Worm (Caenorhabditis elegans) whole organism, midembryonic: ENCODE results near the gene dif-1.

Source experiments
- cog-1 ChIP-seq: sonication (generic microtip); optimal IDR thresholded peaks from 2 replicates; lab custom pipeline; 2016; ENCODE audit warnings: missing genetic modification characterization, missing compliant biosample characterization
- flt-1 ChIP-seq: fragments of 200-800 bp; sonication (Bioruptor generic); IDR thresholded peaks from 2 replicates; pipeline ENCODE4 v1.3.6; 2022; ENCODE audit warnings: missing genetic modification characterization, missing compliant biosample characterization
- klf-2 ChIP-seq: fragments of 200-800 bp; sonication (Bioruptor generic); conservative IDR thresholded peaks from 2 replicates; pipeline ENCODE4 v1.3.6; 2022; ENCODE audit warnings: missing genetic modification reagents, missing genetic modification characterization, missing compliant biosample characterization
- med-1 ChIP-seq: sonication (generic microtip); optimal IDR thresholded peaks from 2 replicates; lab custom pipeline; 2017; ENCODE audit warnings: missing genetic modification characterization, mild to moderate bottlenecking, missing compliant biosample characterization, antibody characterized with exemption, missing genetic modification reagents; ENCODE audit not compliant: insufficient read depth
- ref-1 ChIP-seq: fragments of 200-800 bp; sonication (Bioruptor generic); conservative IDR thresholded peaks from 2 replicates; pipeline ENCODE4 v1.3.6; 2022; ENCODE audit warnings: missing genetic modification reagents, missing genetic modification characterization, missing compliant biosample characterization
- tab-1 ChIP-seq: fragments of 200-800 bp; sonication (Bioruptor generic); IDR thresholded peaks from 2 replicates; pipeline ENCODE4 v1.3.6; 2022; ENCODE audit warnings: missing genetic modification characterization, missing compliant biosample characterization
- ztf-23 ChIP-seq: fragments of 200-800 bp; sonication (Bioruptor generic); IDR thresholded peaks from 2 replicates; pipeline ENCODE4 v1.3.6; 2022; ENCODE audit warnings: missing genetic modification reagents, missing genetic modification characterization, missing compliant biosample characterization
- ztf-29 ChIP-seq: fragments of 200-800 bp; sonication (Bioruptor generic); IDR thresholded peaks from 2 replicates; pipeline ENCODE4 v1.3.6; 2022; ENCODE audit warnings: missing genetic modification reagents, missing genetic modification characterization, missing compliant biosample characterization

ce11 chrIV:7532360-7532759 lies 20.4 kb downstream of the dif-1 start, which contains the start of gene R05G6.1:
- TF ChIP-seq ref-1 (no peak), med-1 (no peak), klf-2 (GFP tag; lab: Robert Waterston, UW) (no peak), ztf-29 (GFP tag; lab: Robert Waterston, UW) (no peak), cog-1 (tag; lab: Kevin White, UChicago) (no peak), flt-1 (GFP tag; lab: Robert Waterston, UW) (no peak), ztf-23 (no peak), tab-1 (GFP tag; lab: Robert Waterston, UW) (no peak)
